Fruit fly (Drosophila melanogaster) whole organism, prepupa: ENCODE data around the gene Cyp6d5.

Experiments used
- Blimp-1 ChIP-seq: fragments of 200-800 bp; sonication (Bioruptor generic); optimal IDR thresholded peaks from 3 replicates; lab custom pipeline; 2017; ENCODE audit warnings: missing biosample characterization, missing genetic modification characterization, mild to moderate bottlenecking, moderate library complexity, missing genetic modification reagents
- CG10631 ChIP-seq: fragments of 200-800 bp; sonication (Bioruptor generic); optimal IDR thresholded peaks from 2 replicates; lab custom pipeline; 2016; ENCODE audit warnings: missing biosample characterization, missing genetic modification characterization
- CG10669 ChIP-seq: fragments of 200-800 bp; sonication (Bioruptor generic); optimal IDR thresholded peaks from 3 replicates; lab custom pipeline; 2018; ENCODE audit warnings: missing biosample characterization, mild to moderate bottlenecking, missing genetic modification characterization, moderate library complexity
- CG11762 ChIP-seq: fragments of 200-800 bp; sonication (Bioruptor generic); optimal IDR thresholded peaks from 3 replicates; lab custom pipeline; 2016; ENCODE audit warnings: missing biosample characterization, missing genetic modification characterization; ENCODE audit not compliant: insufficient read depth
- CG15336 ChIP-seq: fragments of 200-800 bp; sonication (Bioruptor generic); IDR thresholded peaks from 2 replicates; pipeline ENCODE4 v1.3.6; 2022; ENCODE audit warnings: missing biosample characterization, missing genetic modification characterization
- CG16779 ChIP-seq: fragments of 200-800 bp; sonication (Bioruptor generic); optimal IDR thresholded peaks from 3 replicates; lab custom pipeline; 2017; ENCODE audit warnings: missing biosample characterization, mild to moderate bottlenecking, missing genetic modification characterization
- CG31627 ChIP-seq: fragments of 200-800 bp; sonication (Bioruptor generic); optimal IDR thresholded peaks from 3 replicates; lab custom pipeline; 2016; ENCODE audit warnings: missing biosample characterization, missing genetic modification characterization
- CG32006 ChIP-seq: fragments of 200-800 bp; sonication (Bioruptor generic); optimal IDR thresholded peaks from 3 replicates; lab custom pipeline; 2017; ENCODE audit warnings: missing biosample characterization, mild to moderate bottlenecking, missing genetic modification characterization
- CG34406 ChIP-seq: fragments of 200-800 bp; sonication (Bioruptor generic); optimal IDR thresholded peaks from 3 replicates; lab custom pipeline; 2016; ENCODE audit warnings: missing biosample characterization, missing genetic modification characterization
- CG3919 ChIP-seq: fragments of 200-800 bp; sonication (Bioruptor generic); optimal IDR thresholded peaks from 3 replicates; lab custom pipeline; 2016; ENCODE audit warnings: missing biosample characterization, missing genetic modification characterization
- CG4318 ChIP-seq: fragments of 200-800 bp; sonication (Bioruptor generic); optimal IDR thresholded peaks from 3 replicates; lab custom pipeline; 2017; ENCODE audit warnings: missing biosample characterization, mild to moderate bottlenecking, missing genetic modification characterization
- CG6163 ChIP-seq: fragments of 200-800 bp; sonication (Bioruptor generic); IDR thresholded peaks from 3 replicates; pipeline ENCODE4 v1.3.6; 2022; ENCODE audit warnings: missing biosample characterization, missing genetic modification characterization
- CG6792 ChIP-seq: fragments of 200-800 bp; sonication (Bioruptor generic); optimal IDR thresholded peaks from 3 replicates; lab custom pipeline; 2016; ENCODE audit warnings: missing biosample characterization, missing genetic modification characterization
- CG6854 ChIP-seq: fragments of 200-800 bp; sonication (Bioruptor generic); optimal IDR thresholded peaks from 2 replicates; lab custom pipeline; 2017; ENCODE audit warnings: missing biosample characterization, mild to moderate bottlenecking, missing genetic modification characterization
- CG8319 ChIP-seq: fragments of 200-800 bp; sonication (Bioruptor generic); optimal IDR thresholded peaks from 3 replicates; lab custom pipeline; 2016; ENCODE audit warnings: missing biosample characterization, missing genetic modification characterization
- CG8632 ChIP-seq: fragments of 200-800 bp; sonication (Bioruptor generic); optimal IDR thresholded peaks from 3 replicates; lab custom pipeline; 2016; ENCODE audit warnings: missing biosample characterization, missing genetic modification characterization
- CG9139 ChIP-seq: fragments of 200-800 bp; sonication (Bioruptor generic); optimal IDR thresholded peaks from 3 replicates; lab custom pipeline; 2017; ENCODE audit warnings: missing biosample characterization, mild to moderate bottlenecking, missing genetic modification characterization
- Eip75B ChIP-seq: fragments of 200-800 bp; sonication (Bioruptor generic); optimal IDR thresholded peaks from 3 replicates; lab custom pipeline; 2016; ENCODE audit warnings: missing biosample characterization, missing genetic modification characterization
- Eip78C ChIP-seq: fragments of 200-800 bp; sonication (Bioruptor generic); peaks from one replicate; lab custom pipeline; 2016; ENCODE audit warnings: missing biosample characterization, missing genetic modification characterization
- Ets96B ChIP-seq: fragments of 200-800 bp; optimal IDR thresholded peaks from 2 replicates; lab custom pipeline; 2019; ENCODE audit warnings: missing biosample characterization, mild to moderate bottlenecking, missing genetic modification characterization, moderate library complexity
- Gug ChIP-seq: fragments of 200-800 bp; sonication (Bioruptor generic); IDR thresholded peaks from 2 replicates; pipeline ENCODE4 v1.3.6; 2022; ENCODE audit warnings: missing biosample characterization, missing genetic modification characterization
- Hr38 ChIP-seq: sonication (Bioruptor generic); optimal IDR thresholded peaks from 2 replicates; lab custom pipeline; 2016; ENCODE audit warnings: missing biosample characterization, missing genetic modification characterization
- Hr39 ChIP-seq: fragments of 200-800 bp; sonication (Bioruptor generic); optimal IDR thresholded peaks from 2 replicates; lab custom pipeline; 2016; ENCODE audit warnings: missing biosample characterization, missing genetic modification characterization
- Hr4 ChIP-seq: fragments of 200-800 bp; sonication (Bioruptor generic); optimal IDR thresholded peaks from 3 replicates; lab custom pipeline; 2016; ENCODE audit warnings: missing biosample characterization, missing genetic modification characterization
- Lpt ChIP-seq: fragments of 200-800 bp; sonication (Bioruptor generic); optimal IDR thresholded peaks from 3 replicates; lab custom pipeline; 2016; ENCODE audit warnings: missing biosample characterization, missing genetic modification characterization
- Met ChIP-seq: fragments of 200-800 bp; sonication (Bioruptor generic); optimal IDR thresholded peaks from 3 replicates; lab custom pipeline; 2016; ENCODE audit warnings: missing biosample characterization, missing genetic modification characterization
- Sox102F ChIP-seq: fragments of 200-800 bp; sonication (Bioruptor generic); optimal IDR thresholded peaks from 2 replicates; lab custom pipeline; 2016; ENCODE audit warnings: missing biosample characterization, mild to moderate bottlenecking, missing genetic modification characterization
- Sox14 ChIP-seq: fragments of 200-800 bp; sonication (Bioruptor generic); optimal IDR thresholded peaks from 3 replicates; lab custom pipeline; 2016; ENCODE audit warnings: missing biosample characterization, missing genetic modification characterization
- Sox15 ChIP-seq: fragments of 200-800 bp; sonication (Bioruptor generic); optimal IDR thresholded peaks from 3 replicates; lab custom pipeline; 2016; ENCODE audit warnings: missing biosample characterization, missing genetic modification characterization
- achi ChIP-seq: fragments of 200-800 bp; sonication (Bioruptor generic); optimal IDR thresholded peaks from 3 replicates; lab custom pipeline; 2016; ENCODE audit warnings: missing biosample characterization, missing genetic modification characterization
- acj6 ChIP-seq: fragments of 200-800 bp; sonication (Bioruptor generic); optimal IDR thresholded peaks from 3 replicates; lab custom pipeline; 2016; ENCODE audit warnings: missing biosample characterization, missing genetic modification characterization
- cyc ChIP-seq: fragments of 200-800 bp; sonication (Bioruptor generic); optimal IDR thresholded peaks from 3 replicates; lab custom pipeline; 2016; ENCODE audit warnings: missing biosample characterization, missing genetic modification characterization
- dac ChIP-seq: fragments of 200-800 bp; sonication (Bioruptor generic); optimal IDR thresholded peaks from 2 replicates; lab custom pipeline; 2017; ENCODE audit warnings: missing biosample characterization, mild to moderate bottlenecking, missing genetic modification characterization
- esn ChIP-seq: fragments of 200-800 bp; sonication (Bioruptor generic); optimal IDR thresholded peaks from 2 replicates; lab custom pipeline; 2016; ENCODE audit warnings: missing biosample characterization, mild to moderate bottlenecking, missing genetic modification characterization, moderate library complexity
- fkh ChIP-seq: fragments of 200-800 bp; sonication (Bioruptor generic); optimal IDR thresholded peaks from 3 replicates; lab custom pipeline; 2017; ENCODE audit warnings: missing biosample characterization, mild to moderate bottlenecking, missing genetic modification characterization, moderate library complexity
- lz ChIP-seq: fragments of 200-800 bp; sonication (Bioruptor generic); optimal IDR thresholded peaks from 3 replicates; lab custom pipeline; 2016; ENCODE audit warnings: missing biosample characterization, missing genetic modification characterization
- net ChIP-seq: fragments of 200-800 bp; sonication (Bioruptor generic); optimal IDR thresholded peaks from 3 replicates; lab custom pipeline; 2016; ENCODE audit warnings: missing biosample characterization, missing genetic modification characterization
- pdm3 ChIP-seq: fragments of 200-800 bp; sonication (Bioruptor generic); optimal IDR thresholded peaks from 3 replicates; lab custom pipeline; 2016; ENCODE audit warnings: missing biosample characterization, missing genetic modification characterization
- salr ChIP-seq, 2 experiments: fragments of 200-800 bp; sonication (Bioruptor generic); optimal IDR thresholded peaks; 3 replicates each; lab custom pipeline; 2016 to 2018; ENCODE audit warnings: missing biosample characterization in 2 of 2, missing genetic modification characterization in 2 of 2, mild to moderate bottlenecking in 1 of 2
- spab ChIP-seq: fragments of 200-800 bp; sonication (Bioruptor generic); optimal IDR thresholded peaks from 2 replicates; lab custom pipeline; 2017; ENCODE audit warnings: missing biosample characterization, mild to moderate bottlenecking, missing genetic modification characterization, missing genetic modification reagents
- ss ChIP-seq, 2 experiments: fragments of 200-800 bp; sonication (Bioruptor generic); optimal IDR thresholded peaks; 2 replicates in 1 of 2; 3 replicates in 1 of 2; lab custom pipeline; 2017 to 2018; ENCODE audit warnings: mild to moderate bottlenecking in 2 of 2, missing biosample characterization in 2 of 2, missing genetic modification characterization in 2 of 2, moderate library complexity in 1 of 2
- vri ChIP-seq: fragments of 200-800 bp; sonication (Bioruptor generic); optimal IDR thresholded peaks from 3 replicates; lab custom pipeline; 2016; ENCODE audit warnings: missing biosample characterization, mild to moderate bottlenecking, missing genetic modification characterization

Cyp6d5 gene

DNA sequence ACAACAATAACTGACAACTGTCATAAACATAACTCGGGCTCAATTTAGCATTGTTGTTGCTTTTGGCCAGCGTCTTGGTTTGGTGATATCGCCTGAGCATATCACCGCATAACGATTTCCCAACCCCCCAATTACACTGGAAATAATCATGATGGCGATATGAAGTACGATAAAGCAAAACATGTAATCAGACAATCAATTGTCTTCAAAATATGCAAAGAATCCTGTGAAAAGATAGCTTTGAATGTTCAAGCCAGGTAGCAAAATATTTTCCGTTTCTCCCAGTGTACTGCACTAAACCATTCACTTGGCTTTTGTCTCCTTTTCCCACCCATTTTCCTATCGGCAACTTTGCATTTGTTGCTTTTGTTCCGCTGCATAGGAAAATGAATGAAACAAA, 29.5 kb upstream of the Cyp6d5 start (continued):
- peak; percentile 92 for TF ChIP-seq Lpt (GFP tag; lab: Kevin White, UChicago)
- peak; percentile 77 for TF ChIP-seq Gug (GFP tag; lab: Robert Waterston, UW)
- TF ChIP-seq Ets96B (tag; lab: Kevin White, UChicago): no peak
- TF ChIP-seq Hr4 (GFP tag; lab: Kevin White, UChicago): peak; percentile 94
- TF ChIP-seq salr (GFP tag; optimal IDR thresholded peaks at IDR 0.05; lab: Kevin White, UChicago): peak in 1 of 2 experiments; percentile 61
- peak; percentile 89 for TF ChIP-seq CG6163
- peak; percentile 48 for TF ChIP-seq CG10631 (GFP tag; lab: Kevin White, UChicago)
- no peak for TF ChIP-seq Met (GFP tag; lab: Kevin White, UChicago)
- TF ChIP-seq net (GFP tag; lab: Kevin White, UChicago): peak; percentile 25
- no peak for TF ChIP-seq CG9139 (GFP tag; lab: Kevin White, UChicago)
- TF ChIP-seq dac: peak; percentile 86
- peak; percentile 45 for TF ChIP-seq CG6792
- TF ChIP-seq CG8632: no peak
- peak; percentile 24 for TF ChIP-seq acj6 (GFP tag; lab: Kevin White, UChicago)
- peak; percentile 62 for TF ChIP-seq CG11762 (GFP tag; lab: Kevin White, UChicago)
- peak; percentile 81 for TF ChIP-seq CG4318 (GFP tag; lab: Kevin White, UChicago)
- TF ChIP-seq CG34406 (GFP tag; lab: Kevin White, UChicago): no peak
- peak; percentile 82 for TF ChIP-seq Eip78C (GFP tag; lab: Kevin White, UChicago)
- TF ChIP-seq CG10669 (GFP tag; lab: Kevin White, UChicago): peak; percentile 25
- no peak for TF ChIP-seq fkh (GFP tag; lab: Kevin White, UChicago)
- TF ChIP-seq Hr38 (GFP tag; lab: Kevin White, UChicago): peak; percentile 40
- no peak for TF ChIP-seq spab
- TF ChIP-seq pdm3 (GFP tag; lab: Kevin White, UChicago): peak; percentile 60
- peak; percentile 7 for TF ChIP-seq Sox14 (GFP tag; lab: Kevin White, UChicago)
- TF ChIP-seq, all 60 proteins: peak for 32

DNA sequence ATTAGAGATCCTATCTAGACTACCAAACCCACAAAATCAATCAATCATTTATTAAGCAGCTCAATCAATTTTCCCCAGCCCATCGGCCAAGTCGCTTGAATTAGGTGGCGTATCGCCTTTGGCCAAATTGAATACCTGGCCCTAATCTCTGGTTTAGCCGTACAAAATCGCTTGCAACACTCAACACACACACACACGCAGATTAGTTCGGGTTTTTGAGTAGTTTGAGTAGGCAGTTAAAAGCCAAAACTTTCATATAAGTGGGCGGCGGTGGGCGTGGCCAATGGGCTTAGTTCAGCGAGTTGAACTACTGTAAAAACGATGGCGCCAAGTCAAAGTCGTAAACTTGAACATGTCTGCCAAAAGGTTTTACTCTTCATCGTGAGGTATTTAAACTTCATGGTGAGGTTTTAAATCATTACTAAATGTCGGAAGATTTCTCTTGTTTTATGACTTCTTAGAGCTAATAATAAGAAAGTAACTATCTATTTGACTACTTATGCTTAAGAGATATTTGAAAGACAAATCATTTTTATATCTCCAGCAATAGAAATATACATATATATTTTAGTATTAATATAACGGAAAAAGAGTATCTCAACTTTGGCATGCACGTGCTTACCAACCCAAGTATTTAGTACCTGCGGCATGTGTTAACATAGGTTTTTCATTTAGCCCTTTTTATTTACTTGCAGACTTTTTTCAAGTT, 27.7 kb upstream of the Cyp6d5 start:
- TF ChIP-seq CG15336 (GFP tag; lab: Robert Waterston, UW) (0 out of 2 replicates have a peak, but pooled peaks have one; percentile 28), CG16779 (tag; lab: Kevin White, UChicago) (no peak), Eip78C (GFP tag; lab: Kevin White, UChicago) (peak; percentile 18)

DNA sequence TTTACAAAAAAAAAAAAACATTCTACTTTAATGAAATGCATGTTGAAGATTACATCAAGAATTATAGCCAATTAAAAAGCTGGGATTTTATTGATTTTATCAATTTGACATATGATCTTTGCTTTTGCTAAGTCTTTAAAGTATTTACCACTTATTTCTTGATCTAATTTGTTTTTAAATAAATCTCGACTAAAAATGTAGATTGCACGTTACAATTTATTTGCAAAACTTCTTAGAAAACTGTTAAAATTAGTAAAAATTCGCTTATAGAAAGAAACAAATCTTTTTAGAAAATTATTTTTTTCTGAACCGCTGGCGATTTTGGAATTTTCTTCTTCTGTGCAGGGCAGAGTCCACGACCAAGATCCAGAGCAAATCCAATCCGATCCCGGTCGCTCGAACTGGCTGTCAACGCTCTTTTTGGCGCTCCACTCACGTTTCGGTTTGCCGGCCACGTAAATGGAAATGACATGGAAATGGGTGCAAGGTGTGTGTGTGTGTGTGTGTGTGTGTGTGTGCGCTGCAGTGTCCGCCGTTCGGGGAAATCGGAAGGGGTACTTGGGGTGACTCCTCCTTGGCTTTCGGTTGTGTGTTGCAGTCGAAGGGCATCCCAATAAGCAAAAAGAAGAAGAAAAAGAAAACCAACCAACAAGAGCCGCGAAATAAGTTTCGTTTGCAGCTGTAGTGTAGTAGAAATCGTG, 26.7 kb upstream of the Cyp6d5 start:
- TF ChIP-seq CG6854 (GFP tag; lab: Kevin White, UChicago): no peak
- TF ChIP-seq pdm3 (GFP tag; lab: Kevin White, UChicago): peak; percentile 13
- no peak for TF ChIP-seq Ets96B (tag; lab: Kevin White, UChicago)
- TF ChIP-seq Eip78C (GFP tag; lab: Kevin White, UChicago): peak; percentile 85
- peak; percentile 24 for TF ChIP-seq Sox14 (GFP tag; lab: Kevin White, UChicago)
- TF ChIP-seq Eip75B (GFP tag; lab: Kevin White, UChicago): peak; percentile 45
- peak; percentile 8 for TF ChIP-seq Sox102F
- peak; percentile 37 for TF ChIP-seq CG8319
- peak; percentile 37 for TF ChIP-seq net (GFP tag; lab: Kevin White, UChicago)
- peak; percentile 19 for TF ChIP-seq achi (GFP tag; lab: Kevin White, UChicago)
- peak; percentile 38 for TF ChIP-seq CG11762 (GFP tag; lab: Kevin White, UChicago)
- TF ChIP-seq Sox15 (GFP tag; lab: Kevin White, UChicago): peak; percentile 47
- no peak for TF ChIP-seq Blimp-1 (GFP tag; lab: Kevin White, UChicago)
- no peak for TF ChIP-seq Gug (GFP tag; lab: Robert Waterston, UW)
- TF ChIP-seq Hr39 (GFP tag; lab: Kevin White, UChicago): peak; percentile 30
- TF ChIP-seq CG6792: peak; percentile 41
- no peak for TF ChIP-seq fkh (GFP tag; lab: Kevin White, UChicago)
- peak; percentile 53 for TF ChIP-seq acj6 (GFP tag; lab: Kevin White, UChicago)
- peak; percentile 38 for TF ChIP-seq cyc (GFP tag; lab: Kevin White, UChicago)
- TF ChIP-seq salr (GFP tag; optimal IDR thresholded peaks at IDR 0.05; lab: Kevin White, UChicago): peak in 1 of 2 experiments; percentile 42
- TF ChIP-seq CG8632: peak; percentile 34
- peak; percentile 63 for TF ChIP-seq CG3919 (GFP tag; lab: Kevin White, UChicago)
- peak; percentile 5 for TF ChIP-seq Hr4 (GFP tag; lab: Kevin White, UChicago)
- no peak for TF ChIP-seq CG4318 (GFP tag; lab: Kevin White, UChicago)
- peak; percentile 54 for TF ChIP-seq CG34406 (GFP tag; lab: Kevin White, UChicago)
- TF ChIP-seq CG31627 (GFP tag; lab: Kevin White, UChicago): peak; percentile 47
- 0 out of 3 replicates have a peak, but pooled peaks have one; percentile 34 for TF ChIP-seq CG6163
- no peak for TF ChIP-seq vri
- peak; percentile 67 for TF ChIP-seq esn
- TF ChIP-seq lz: peak; percentile 45
- TF ChIP-seq ss (GFP tag; optimal IDR thresholded peaks at IDR 0.05; lab: Kevin White, UChicago): no peak
- peak; percentile 18 for TF ChIP-seq CG32006 (GFP tag; lab: Kevin White, UChicago)
